Worm (Caenorhabditis elegans): ENCODE results near the gene nspc-17.
"Not testable (repeated sequence)": the region's sequence is repeated elsewhere in the genome, so short reads cannot be mapped to it uniquely, and the experiment has no call there.

nspc-17 gene

DNA sequence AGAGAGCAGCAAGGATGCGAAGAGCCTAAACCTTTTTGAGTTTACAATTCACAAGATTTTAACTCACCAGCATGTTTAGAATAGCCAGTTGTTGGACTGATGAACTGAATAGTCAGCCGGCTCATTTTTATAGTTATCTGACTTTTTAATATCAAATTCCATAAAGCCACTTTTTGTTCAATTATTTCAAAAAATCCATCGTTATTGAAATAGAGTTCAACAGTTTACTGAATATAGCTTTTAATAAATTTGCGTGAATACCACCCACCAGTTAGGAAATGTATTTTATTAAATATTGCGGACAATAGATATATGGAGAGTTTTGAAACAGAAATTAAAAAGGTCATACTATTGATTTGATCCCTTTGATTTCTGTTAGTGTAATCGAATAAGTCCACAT lies 5.1 kb upstream of the nspc-17 start, which contains the start of gene nspc-20:
Gene nspc-20 (minus strand): TSS at position 101 of the 400 bp plus-strand sequence.
- TF ChIP-seq hlh-15 (tag; optimal IDR thresholded peaks at IDR 0.05) (no peak), pax-1 (tag; optimal IDR thresholded peaks at IDR 0.05) (no peak), ceh-30 (tag; optimal IDR thresholded peaks at IDR 0.05) (no peak), unc-55 (GFP tag; optimal IDR thresholded peaks at IDR 0.05) (no peak), ceh-22 (tag; optimal IDR thresholded peaks at IDR 0.05) (no peak), fkh-10 (GFP tag; optimal IDR thresholded peaks at IDR 0.05) (no peak), sox-4 (tag; optimal IDR thresholded peaks at IDR 0.05) (no peak), rnt-1 (tag; optimal IDR thresholded peaks at IDR 0.05) (no peak), ceh-6 (GFP tag; optimal IDR thresholded peaks at IDR 0.05) (no peak), ceh-14 (tag; optimal IDR thresholded peaks at IDR 0.05) (no peak), hlh-30 (tag; optimal IDR thresholded peaks at IDR 0.05; ENCODE audit: insufficient read depth) (no peak), pqm-1 (tag; optimal IDR thresholded peaks at IDR 0.05) (no peak), ref-2 (tag; optimal IDR thresholded peaks at IDR 0.05) (no peak), lin-11 (tag; optimal IDR thresholded peaks at IDR 0.05) (no peak)

ce11 chrX:14528399-14528798 lies 3.4 kb upstream of the nspc-17 start, which contains the start of gene nspc-19:
Gene nspc-19, plus strand, starts transcription at chrX:14528699.
- TF ChIP-seq ceh-9 (tag; optimal IDR thresholded peaks at IDR 0.05); sox-2 (GFP tag; IDR thresholded peaks at IDR 0.05); ama-1 (optimal IDR thresholded peaks at IDR 0.05): not testable (repeated sequence)

DNA sequence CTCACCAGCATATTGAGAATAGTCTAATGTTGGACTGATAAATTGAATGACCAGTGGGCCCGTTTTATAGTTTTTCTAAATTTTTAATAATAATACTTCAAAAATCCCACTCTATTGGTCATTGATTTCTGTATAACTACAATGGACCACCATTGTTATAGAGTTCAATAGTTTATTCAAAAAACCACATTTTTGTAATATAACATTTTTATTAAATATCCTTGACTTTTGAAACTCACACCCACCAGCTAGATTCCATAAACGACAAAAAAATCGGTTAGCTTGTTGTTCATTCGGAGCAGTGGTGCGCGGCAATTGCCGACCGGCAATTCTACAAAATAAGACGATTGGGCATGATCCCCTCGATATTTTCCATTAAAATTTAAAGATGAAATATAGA lies 2.6 kb upstream of the nspc-17 start, which contains the start of gene nspc-18:
Gene nspc-18 (minus strand): TSS at position 101 of the 400 bp plus-strand sequence.
- TF ChIP-seq ahr-1 (tag; optimal IDR thresholded peaks at IDR 0.05) (no peak), dmd-4 (tag; optimal IDR thresholded peaks at IDR 0.05; ENCODE audit: borderline replicate concordance) (no peak), gmeb-2 (tag; optimal IDR thresholded peaks at IDR 0.05) (no peak), rnt-1 (tag; optimal IDR thresholded peaks at IDR 0.05) (no peak), pros-1 (tag; optimal IDR thresholded peaks at IDR 0.05) (no peak), lin-11 (tag; optimal IDR thresholded peaks at IDR 0.05) (no peak), pax-1 (tag; optimal IDR thresholded peaks at IDR 0.05) (no peak), fax-1 (tag; optimal IDR thresholded peaks at IDR 0.05) (no peak), unc-42 (tag; optimal IDR thresholded peaks at IDR 0.05) (no peak), ceh-2 (tag; optimal IDR thresholded peaks at IDR 0.05) (no peak), pqm-1 (tag; optimal IDR thresholded peaks at IDR 0.05) (no peak), ceh-45 (GFP tag; IDR thresholded peaks at IDR 0.05) (no peak), tbx-2 (tag; optimal IDR thresholded peaks at IDR 0.05) (no peak), ceh-9 (tag; optimal IDR thresholded peaks at IDR 0.05) (no peak), ceh-14 (tag; optimal IDR thresholded peaks at IDR 0.05) (no peak), pat-9 (tag; optimal IDR thresholded peaks at IDR 0.05) (no peak), ets-4 (tag; optimal IDR thresholded peaks at IDR 0.05) (no peak)

DNA sequence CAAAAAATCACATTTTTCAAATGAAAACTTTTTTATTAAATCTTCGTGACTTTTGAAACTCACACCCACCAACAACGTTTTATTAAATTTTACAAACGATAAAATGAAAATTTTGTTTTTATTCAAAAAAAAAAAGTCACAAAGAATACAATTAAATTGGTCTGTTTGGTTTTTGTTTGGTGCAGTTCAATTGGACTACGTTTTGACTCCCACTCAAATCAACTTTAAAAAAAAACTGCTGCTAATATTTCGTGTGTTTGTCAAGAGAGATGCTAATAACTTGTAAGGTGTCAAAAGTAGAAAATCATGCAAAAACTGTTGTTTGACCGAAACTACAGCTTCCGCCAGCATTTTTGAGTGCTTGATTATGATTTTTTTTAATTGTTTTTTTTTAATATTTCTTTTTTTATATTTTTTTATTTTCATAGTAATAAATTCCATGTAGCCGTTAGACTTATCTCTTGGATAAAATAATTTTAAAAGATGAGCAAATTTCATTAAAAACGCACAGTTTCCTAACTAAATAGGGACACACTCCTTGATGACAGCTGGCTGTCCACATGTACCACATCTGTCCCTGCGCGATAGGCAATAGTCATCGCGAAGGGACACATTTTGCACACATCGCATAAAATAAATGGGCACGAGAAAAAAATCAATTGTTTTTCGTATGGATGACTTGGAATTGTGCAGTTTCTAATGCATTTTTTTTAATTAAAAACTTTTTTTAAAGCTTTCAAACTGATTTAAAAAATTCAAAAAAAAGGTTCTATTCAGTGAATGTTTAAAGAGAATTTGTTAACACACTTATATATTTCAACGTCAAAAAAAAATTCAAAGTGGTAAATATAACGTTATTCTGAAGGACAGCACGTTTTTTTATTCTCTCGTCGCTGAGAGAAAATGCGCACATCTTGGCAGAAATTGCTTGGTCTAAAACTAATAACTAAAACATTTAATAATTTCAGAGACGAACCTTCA lies 634 bp upstream of the nspc-17 start:
- TF ChIP-seq ttx-3 (tag; optimal IDR thresholded peaks at IDR 0.05): peak; percentile 75
- no peak for TF ChIP-seq Y22D7AL.16 (tag; optimal IDR thresholded peaks at IDR 0.05)
- TF ChIP-seq ceh-14 (tag; optimal IDR thresholded peaks at IDR 0.05): peak; percentile 87
- TF ChIP-seq odd-2 (tag; optimal IDR thresholded peaks at IDR 0.05): peak; percentile 55
- TF ChIP-seq ceh-6 (GFP tag; optimal IDR thresholded peaks at IDR 0.05): peak; percentile 61
- TF ChIP-seq pag-3 (tag; optimal IDR thresholded peaks at IDR 0.05; ENCODE audit: borderline replicate concordance): no peak
- TF ChIP-seq hlh-6 (tag; optimal IDR thresholded peaks at IDR 0.05): no peak
- no peak for TF ChIP-seq ama-1 (optimal IDR thresholded peaks at IDR 0.05)
- peak; percentile 98 for TF ChIP-seq nfya-1 (tag; optimal IDR thresholded peaks at IDR 0.05)
- TF ChIP-seq sox-4 (tag; optimal IDR thresholded peaks at IDR 0.05): peak; percentile 47
- peak; percentile 67 for TF ChIP-seq madf-2 (tag; optimal IDR thresholded peaks at IDR 0.05)
- TF ChIP-seq dmd-4 (tag; optimal IDR thresholded peaks at IDR 0.05; ENCODE audit: borderline replicate concordance): no peak
- TF ChIP-seq pha-4 (tag; optimal IDR thresholded peaks at IDR 0.05): no peak
- TF ChIP-seq K02D7.2 (tag; optimal IDR thresholded peaks at IDR 0.05): no peak
- peak; percentile 4 for TF ChIP-seq lim-6 (tag; optimal IDR thresholded peaks at IDR 0.05)
- peak; percentile 98 for TF ChIP-seq ceh-18 (tag; optimal IDR thresholded peaks at IDR 0.05)
- TF ChIP-seq elt-2 (tag; optimal IDR thresholded peaks at IDR 0.05): peak; percentile 82
- peak; percentile 42 for TF ChIP-seq T23F11.4 (GFP tag; optimal IDR thresholded peaks at IDR 0.05)
- peak; percentile 78 for TF ChIP-seq ceh-22 (tag; optimal IDR thresholded peaks at IDR 0.05)
- TF ChIP-seq pat-9 (tag; optimal IDR thresholded peaks at IDR 0.05): peak; percentile 27
- peak; percentile 68 for TF ChIP-seq pha-2 (tag; optimal IDR thresholded peaks at IDR 0.05)
- peak; percentile 96 for TF ChIP-seq unc-86 (tag; optimal IDR thresholded peaks at IDR 0.05)
- TF ChIP-seq nhr-11 (tag; optimal IDR thresholded peaks at IDR 0.05): peak; percentile 98
- TF ChIP-seq elt-4 (tag; optimal IDR thresholded peaks at IDR 0.05): no peak
